Fruit fly (Drosophila melanogaster): ENCODE data around the gene CG42588.

CG42588 gene

dm6 chr3L:12833864-12834525 lies 19.9 kb downstream of the CG42588 start (continued):
- TF ChIP-seq caup (GFP tag; optimal IDR thresholded peaks at IDR 0.05; ENCODE audit: severe bottlenecking) (no peak), Hr39 (optimal IDR thresholded peaks at IDR 0.05) (no peak), vvl (GFP tag; IDR thresholded peaks at IDR 0.05) (peak; percentile 52), corto (GFP tag; optimal IDR thresholded peaks at IDR 0.05) (no peak), CG15269 (tag; optimal IDR thresholded peaks at IDR 0.05) (no peak), BtbVII (GFP tag; optimal IDR thresholded peaks at IDR 0.05) (peak; percentile 60), ERR (GFP tag; optimal IDR thresholded peaks at IDR 0.05) (peak; percentile 23), wor (GFP tag; IDR thresholded peaks at IDR 0.05) (no peak), ro (GFP tag; IDR thresholded peaks at IDR 0.05) (no peak), da (GFP tag; optimal IDR thresholded peaks at IDR 0.05) (no peak), Atf3 (GFP tag; optimal IDR thresholded peaks at IDR 0.05) (no peak), bcd (GFP tag; optimal IDR thresholded peaks at IDR 0.05) (no peak), lmd (GFP tag; IDR thresholded peaks at IDR 0.05) (no peak), fd102C (GFP tag; optimal IDR thresholded peaks at IDR 0.05) (no peak), crc (GFP tag; optimal IDR thresholded peaks at IDR 0.05) (no peak), danr (GFP tag; IDR thresholded peaks at IDR 0.05) (no peak), Spps (tag; optimal IDR thresholded peaks at IDR 0.05) (no peak), CG12299 (tag; optimal IDR thresholded peaks at IDR 0.05) (no peak), slp2 (GFP tag; optimal IDR thresholded peaks at IDR 0.05) (no peak), fd96Cb (tag; optimal IDR thresholded peaks at IDR 0.05) (no peak), Hand (GFP tag; optimal IDR thresholded peaks at IDR 0.05) (no peak), rib (GFP tag; IDR thresholded peaks at IDR 0.05) (peak; percentile 51), CG1647 (GFP tag; optimal IDR thresholded peaks at IDR 0.05) (no peak), pzg (GFP tag; optimal IDR thresholded peaks at IDR 0.05) (no peak), ind (GFP tag; optimal IDR thresholded peaks at IDR 0.05) (no peak), Hey (tag; optimal IDR thresholded peaks at IDR 0.05) (peak; percentile 58), CG18262 (tag; optimal IDR thresholded peaks at IDR 0.05) (no peak), CG15011 (GFP tag; optimal IDR thresholded peaks at IDR 0.05) (no peak), sr (GFP tag; IDR thresholded peaks at IDR 0.05) (no peak), fd3F (GFP tag; optimal IDR thresholded peaks at IDR 0.05) (no peak), CG34422 (GFP tag; IDR thresholded peaks at IDR 0.05) (0 out of 3 replicates have a peak, but pooled peaks have one; percentile 14), CG17612 (GFP tag; IDR thresholded peaks at IDR 0.05) (0 out of 2 replicates have a peak, but pooled peaks have one; percentile 59), chinmo (GFP tag; IDR thresholded peaks at IDR 0.05; ENCODE audit: partially characterized antibody) (no peak; the same call in 1 of the 4 replicates), CG11093 (GFP tag; IDR thresholded peaks at IDR 0.05) (no peak), Hr78 (GFP tag; optimal IDR thresholded peaks at IDR 0.05) (peak in 1 of 2 experiments; percentile 82), CG8281 (tag; optimal IDR thresholded peaks at IDR 0.05) (no peak), Ets65A (GFP tag) (no peak), dpn (GFP tag; optimal IDR thresholded peaks at IDR 0.05) (no peak), Dref (GFP tag; IDR thresholded peaks at IDR 0.05) (no peak), pfk (GFP tag; optimal IDR thresholded peaks at IDR 0.05) (no peak), CG9727 (GFP tag; optimal IDR thresholded peaks at IDR 0.05) (peak; percentile 4), CG17328 (GFP tag; IDR thresholded peaks at IDR 0.05) (no peak), Hr51 (GFP tag; optimal IDR thresholded peaks at IDR 0.05) (peak in 1 of 2 experiments; percentile 4), CG17912 (GFP tag; optimal IDR thresholded peaks at IDR 0.05) (no peak), CG3163 (GFP tag; optimal IDR thresholded peaks at IDR 0.05) (no peak), fd64A (GFP tag; optimal IDR thresholded peaks at IDR 0.05) (no peak), CG10267 (tag; optimal IDR thresholded peaks at IDR 0.05) (no peak), CG10543 (GFP tag; optimal IDR thresholded peaks at IDR 0.05) (peak; percentile 65), Ptx1 (GFP tag; IDR thresholded peaks at IDR 0.05) (no peak), gem (tag; optimal IDR thresholded peaks at IDR 0.05) (peak; percentile 12)
